Worm (Caenorhabditis elegans) whole organism, young adult: ENCODE data around the gene Y40H7A.4.
A peak's percentile ranks its signal among the peaks of the same experiment; 100 is the strongest.

Experiments
- D2030.7 ChIP-seq: fragments of 200-800 bp; sonication (Bioruptor generic); IDR thresholded peaks from 2 replicates; pipeline ENCODE4 v1.3.6; 2022; ENCODE audit warnings: missing genetic modification reagents, missing genetic modification characterization, missing compliant biosample characterization
- F23B12.7 ChIP-seq: sonication (generic microtip); optimal IDR thresholded peaks from 2 replicates; lab custom pipeline; 2017; ENCODE audit warnings: missing genetic modification characterization, mild to moderate bottlenecking, missing compliant biosample characterization, antibody characterized with exemption, moderate library complexity; ENCODE audit not compliant: insufficient read depth
- F33H1.4 ChIP-seq: fragments of 200-800 bp; sonication (Bioruptor generic); IDR thresholded peaks from 2 replicates; pipeline ENCODE4 v1.3.6; 2022; ENCODE audit warnings: missing genetic modification reagents, missing genetic modification characterization, missing compliant biosample characterization
- F37B4.10 ChIP-seq: fragments of 200-800 bp; sonication (Bioruptor generic); IDR thresholded peaks from 2 replicates; pipeline ENCODE4 v1.3.6; 2022; ENCODE audit warnings: missing genetic modification characterization, missing compliant biosample characterization
- F52B5.7 ChIP-seq: sonication (generic microtip); optimal IDR thresholded peaks from 2 replicates; lab custom pipeline; 2016; ENCODE audit warnings: mild to moderate bottlenecking, missing genetic modification characterization, missing compliant biosample characterization
- Y53F4B.3 ChIP-seq: fragments of 200-800 bp; sonication (Bioruptor generic); IDR thresholded peaks from 2 replicates; pipeline ENCODE4 v1.3.6; 2022; ENCODE audit warnings: missing genetic modification reagents, missing genetic modification characterization, missing compliant biosample characterization
- Y67H2A.10 ChIP-seq: fragments of 200-800 bp; sonication (Bioruptor generic); conservative IDR thresholded peaks from 2 replicates; pipeline ENCODE4 v1.3.6; 2022; ENCODE audit warnings: missing genetic modification reagents, missing genetic modification characterization, missing compliant biosample characterization
- ama-1 ChIP-seq, 3 experiments: fragments of 150-350 bp in 1 of 3; sonication (generic microtip) in 2 of 3; optimal IDR thresholded peaks; 2 replicates each; lab custom pipeline; 2014 to 2018; ENCODE audit warnings: missing biosample characterization in 2 of 3, missing genetic modification characterization in 2 of 3, missing genetic modification reagents in 2 of 3
- attf-6 ChIP-seq: fragments of 200-800 bp; sonication (Bioruptor generic); IDR thresholded peaks from 2 replicates; pipeline ENCODE4 v1.3.6; 2022; ENCODE audit warnings: missing genetic modification reagents, missing genetic modification characterization, missing compliant biosample characterization
- bed-1 ChIP-seq: fragments of 200-800 bp; sonication (Bioruptor generic); IDR thresholded peaks from 2 replicates; pipeline ENCODE4 v1.3.6; 2022; ENCODE audit warnings: missing genetic modification reagents, missing genetic modification characterization, missing compliant biosample characterization
- cebp-2 ChIP-seq: fragments of 200-800 bp; sonication (Bioruptor generic); IDR thresholded peaks from 2 replicates; pipeline ENCODE4 v1.3.6; 2022; ENCODE audit warnings: missing genetic modification characterization, missing compliant biosample characterization
- ceh-91 ChIP-seq: fragments of 200-800 bp; sonication (Bioruptor generic); IDR thresholded peaks from 2 replicates; pipeline ENCODE4 v1.3.6; 2022; ENCODE audit warnings: missing genetic modification reagents, missing genetic modification characterization, missing compliant biosample characterization
- die-1 ChIP-seq: sonication (generic microtip); optimal IDR thresholded peaks from 2 replicates; lab custom pipeline; 2016; ENCODE audit warnings: missing genotype, mild to moderate bottlenecking, missing genetic modification characterization, missing compliant biosample characterization
- dox-1 ChIP-seq: fragments of 200-800 bp; sonication (Bioruptor generic); IDR thresholded peaks from 2 replicates; pipeline ENCODE4 v1.3.6; 2022; ENCODE audit warnings: missing genetic modification reagents, missing genetic modification characterization, missing compliant biosample characterization
- egrh-3 ChIP-seq: fragments of 200-800 bp; sonication (Bioruptor generic); IDR thresholded peaks from 2 replicates; pipeline ENCODE4 v1.3.6; 2022; ENCODE audit warnings: missing genetic modification reagents, missing genetic modification characterization, missing compliant biosample characterization
- ekl-4 ChIP-seq: fragments of 200-800 bp; sonication (Bioruptor generic); IDR thresholded peaks from 2 replicates; pipeline ENCODE4 v1.3.6; 2022; ENCODE audit warnings: missing genetic modification reagents, missing genetic modification characterization, missing compliant biosample characterization
- ets-4 ChIP-seq: fragments of 200-800 bp; sonication (Bioruptor generic); optimal IDR thresholded peaks from 2 replicates; lab custom pipeline; 2018; ENCODE audit warnings: mild to moderate bottlenecking, missing genetic modification characterization, missing compliant biosample characterization
- gei-17 ChIP-seq: fragments of 200-800 bp; sonication (Bioruptor generic); optimal IDR thresholded peaks from 2 replicates; lab custom pipeline; 2018; ENCODE audit warnings: mild to moderate bottlenecking, missing genetic modification characterization, missing compliant biosample characterization
- hlh-12 ChIP-seq: sonication (generic microtip); optimal IDR thresholded peaks from 2 replicates; lab custom pipeline; 2016; ENCODE audit warnings: missing genetic modification characterization, missing compliant biosample characterization
- hmg-1.2 ChIP-seq: fragments of 200-800 bp; sonication (Bioruptor generic); IDR thresholded peaks from 2 replicates; pipeline ENCODE4 v1.3.6; 2022; ENCODE audit warnings: missing genetic modification reagents, missing genetic modification characterization, missing compliant biosample characterization
- hsf-1 ChIP-seq: fragments of 200-800 bp; sonication (Bioruptor generic); IDR thresholded peaks from 2 replicates; pipeline ENCODE4 v1.3.6; 2022; ENCODE audit warnings: missing genetic modification reagents, missing genetic modification characterization, missing compliant biosample characterization
- lin-26 ChIP-seq: fragments of 200-800 bp; sonication (Bioruptor generic); IDR thresholded peaks from 2 replicates; pipeline ENCODE4 v1.3.6; 2022; ENCODE audit warnings: missing genetic modification reagents, missing genetic modification characterization, missing compliant biosample characterization
- lin-54 ChIP-seq: fragments of 200-800 bp; sonication (Bioruptor generic); optimal IDR thresholded peaks from 2 replicates; lab custom pipeline; 2018; ENCODE audit warnings: mild to moderate bottlenecking, missing genetic modification characterization, missing compliant biosample characterization
- madf-10 ChIP-seq: sonication (generic microtip); optimal IDR thresholded peaks from 2 replicates; lab custom pipeline; 2016; ENCODE audit warnings: mild to moderate bottlenecking, missing genetic modification characterization, missing compliant biosample characterization
- madf-3 ChIP-seq: fragments of 200-800 bp; sonication (Bioruptor generic); IDR thresholded peaks from 2 replicates; pipeline ENCODE4 v1.3.6; 2022; ENCODE audit warnings: missing genetic modification reagents, missing genetic modification characterization, missing compliant biosample characterization
- madf-8 ChIP-seq: fragments of 200-800 bp; sonication (Bioruptor generic); conservative IDR thresholded peaks from 2 replicates; pipeline ENCODE4 v1.3.6; 2022; ENCODE audit warnings: missing genetic modification reagents, missing genetic modification characterization, missing compliant biosample characterization
- nfya-2 ChIP-seq: fragments of 200-800 bp; sonication (Bioruptor generic); IDR thresholded peaks from 2 replicates; pipeline ENCODE4 v1.3.6; 2022; ENCODE audit warnings: missing genetic modification reagents, missing genetic modification characterization, missing compliant biosample characterization
- nhr-120 ChIP-seq: fragments of 200-800 bp; sonication (Bioruptor generic); IDR thresholded peaks from 2 replicates; pipeline ENCODE4 v1.3.6; 2022; ENCODE audit warnings: missing genetic modification characterization, missing compliant biosample characterization
- pbrm-1 ChIP-seq: fragments of 200-800 bp; sonication (Bioruptor generic); IDR thresholded peaks from 2 replicates; pipeline ENCODE4 v1.3.6; 2022; ENCODE audit warnings: missing genetic modification reagents, missing genetic modification characterization, missing compliant biosample characterization
- pha-4 ChIP-seq: fragments of 150-350 bp; sonication (generic microtip); optimal IDR thresholded peaks from 2 replicates; lab custom pipeline; 2014; ENCODE audit warnings: missing biosample characterization, missing genetic modification reagents, missing genetic modification characterization
- rec-8 ChIP-seq, 2 experiments: sonication (generic microtip); optimal IDR thresholded peaks; 2 replicates each; lab custom pipeline; 2016; ENCODE audit warnings: mild to moderate bottlenecking in 2 of 2, missing genetic modification characterization in 2 of 2, missing genetic modification reagents in 2 of 2, missing genotype in 2 of 2, missing biosample characterization in 1 of 2, missing compliant biosample characterization in 1 of 2, moderate library complexity in 1 of 2
- snpc-1.3 ChIP-seq: sonication (generic microtip); optimal IDR thresholded peaks from 2 replicates; lab custom pipeline; 2017; ENCODE audit warnings: missing genetic modification characterization, mild to moderate bottlenecking, missing compliant biosample characterization, antibody characterized with exemption, moderate library complexity, missing genotype, missing genetic modification reagents; ENCODE audit not compliant: insufficient read depth
- snpc-4 ChIP-seq, 5 experiments: fragments of 150-350 bp in 1 of 5; sonication (generic microtip) in 4 of 5; optimal IDR thresholded peaks; 2 replicates each; lab custom pipeline; 2014 to 2018; ENCODE audit warnings: missing genetic modification characterization in 5 of 5, missing biosample characterization in 3 of 5, antibody characterized with exemption in 2 of 5, mild to moderate bottlenecking in 2 of 5, missing compliant biosample characterization in 2 of 5, missing genotype in 2 of 5, moderate library complexity in 2 of 5, missing genetic modification reagents in 1 of 5
- zim-3 ChIP-seq: sonication (generic microtip); optimal IDR thresholded peaks from 2 replicates; lab custom pipeline; 2017; ENCODE audit warnings: mild to moderate bottlenecking, missing genetic modification characterization, moderate library complexity, missing compliant biosample characterization
- ztf-28 ChIP-seq: fragments of 200-800 bp; sonication (Bioruptor generic); IDR thresholded peaks from 2 replicates; pipeline ENCODE4 v1.3.6; 2022; ENCODE audit warnings: missing genetic modification reagents, missing genetic modification characterization, missing compliant biosample characterization
- ztf-6 ChIP-seq: fragments of 200-800 bp; sonication (Bioruptor generic); IDR thresholded peaks from 2 replicates; pipeline ENCODE4 v1.3.6; 2022; ENCODE audit warnings: missing genetic modification reagents, missing genetic modification characterization, missing compliant biosample characterization

The Y40H7A.4 gene

ce11 chrIV:15206649-15207048 lies 31.3 kb upstream of the Y40H7A.4 start:
- TF ChIP-seq bed-1 (GFP tag; lab: Robert Waterston, UW) (no peak), snpc-4 (GFP tag; optimal IDR thresholded peaks at IDR 0.05; lab: Kevin White, UChicago) (peak; percentile 1), snpc-4 (tag; optimal IDR thresholded peaks at IDR 0.05; lab: Kevin White, UChicago) (peak in 1 of 4 experiments; percentile 45), attf-6 (GFP tag; lab: Robert Waterston, UW) (peak; percentile 75), lin-54 (GFP tag; lab: Kevin White, UChicago) (no peak), gei-17 (GFP tag; lab: Kevin White, UChicago) (no peak), ets-4 (GFP tag; lab: Kevin White, UChicago) (no peak), nfya-2 (no peak)

- TF ChIP-seq ekl-4 (GFP tag; lab: Robert Waterston, UW) (no peak), pha-4 (tag; lab: Kevin White, UChicago) (no peak), zim-3 (tag; lab: Kevin White, UChicago) (no peak), F33H1.4 (GFP tag; lab: Robert Waterston, UW) (no peak)
Measured at ce11 chrIV:15202923-15203322, 27.6 kb upstream of the Y40H7A.4 start, which contains the start of gene sra-30. Gene sra-30, minus strand, starts transcription at chrIV:15203023.

- TF ChIP-seq F33H1.4 (GFP tag; lab: Robert Waterston, UW) (peak; percentile 25), madf-8 (GFP tag; lab: Robert Waterston, UW) (peak; percentile 70), hsf-1 (GFP tag; lab: Robert Waterston, UW) (0 out of 2 replicates have a peak, but pooled peaks have one; percentile 52), egrh-3 (GFP tag; lab: Robert Waterston, UW) (peak; percentile 58), attf-6 (GFP tag; lab: Robert Waterston, UW) (peak; percentile 29; the same call in 1 of the 2 replicates), ztf-6 (0 out of 2 replicates have a peak, but pooled peaks have one; percentile 39), D2030.7 (GFP tag; lab: Robert Waterston, UW) (0 out of 2 replicates have a peak, but pooled peaks have one; percentile 29), cebp-2 (GFP tag; lab: Robert Waterston, UW) (peak; percentile 93), pbrm-1 (GFP tag; lab: Robert Waterston, UW) (peak; percentile 43; the same call in 1 of the 2 replicates), F37B4.10 (GFP tag; lab: Robert Waterston, UW) (peak; percentile 61; the same call in 1 of the 2 replicates)
- TF ChIP-seq, all 124 proteins: peak for 10; not testable (repeated sequence) for 114
Measured at ce11 chrIV:15189450-15189849, 14.1 kb upstream of the Y40H7A.4 start.

ce11 chrIV:15188298-15188883 lies 13.1 kb upstream of the Y40H7A.4 start:
- 0 out of 2 replicates have a peak, but pooled peaks have one; percentile 4 for TF ChIP-seq egrh-3 (GFP tag; lab: Robert Waterston, UW)
- 0 out of 2 replicates have a peak, but pooled peaks have one; percentile 38 for TF ChIP-seq nhr-120 (GFP tag; lab: Robert Waterston, UW)
- peak; percentile 9; the same call in 1 of the 2 replicates for TF ChIP-seq D2030.7 (GFP tag; lab: Robert Waterston, UW)
- TF ChIP-seq cebp-2 (GFP tag; lab: Robert Waterston, UW) = 0 out of 2 replicates have a peak, but pooled peaks have one; percentile 87
- TF ChIP-seq ceh-91 (GFP tag; lab: Robert Waterston, UW) = peak; percentile 42; the same call in 1 of the 2 replicates
- 0 out of 2 replicates have a peak, but pooled peaks have one; percentile 74 for TF ChIP-seq madf-3
- TF ChIP-seq attf-6 (GFP tag; lab: Robert Waterston, UW) = peak; percentile 62
- 0 out of 2 replicates have a peak, but pooled peaks have one; percentile 62 for TF ChIP-seq ztf-28
- TF ChIP-seq F33H1.4 (GFP tag; lab: Robert Waterston, UW) = peak; percentile 78
- TF ChIP-seq dox-1 (GFP tag; lab: Robert Waterston, UW) = peak; percentile 29; the same call in 1 of the 2 replicates

- peak; percentile 35 for TF ChIP-seq snpc-1.3 (tag; lab: Kevin White, UChicago)
- peak; percentile 56 for TF ChIP-seq lin-26
- TF ChIP-seq Y67H2A.10 = no peak
- no peak for TF ChIP-seq F52B5.7 (tag; lab: Kevin White, UChicago)
- TF ChIP-seq ama-1 (optimal IDR thresholded peaks at IDR 0.05; lab: Kevin White, UChicago) = no peak
- TF ChIP-seq ama-1 (GFP tag; optimal IDR thresholded peaks at IDR 0.05; lab: Kevin White, UChicago) = no peak
- TF ChIP-seq ekl-4 (GFP tag; lab: Robert Waterston, UW) = no peak
- no peak for TF ChIP-seq madf-10 (tag; lab: Kevin White, UChicago)
- TF ChIP-seq F23B12.7 (tag; lab: Kevin White, UChicago) = peak; percentile 13
- TF ChIP-seq die-1 (tag; lab: Kevin White, UChicago) = peak; percentile 34
- peak; percentile 55; the same call in 1 of the 2 replicates for TF ChIP-seq hmg-1.2 (GFP tag; lab: Robert Waterston, UW)
- no peak for TF ChIP-seq Y53F4B.3 (GFP tag; lab: Robert Waterston, UW)
- no peak for TF ChIP-seq rec-8 (tag; optimal IDR thresholded peaks at IDR 0.05; lab: Kevin White, UChicago)
- TF ChIP-seq hlh-12 (tag; lab: Kevin White, UChicago) = no peak
Measured at ce11 chrIV:15187517-15188181, 12.3 kb upstream of the Y40H7A.4 start.
